Worm (Caenorhabditis elegans) whole organism, L2 larva: ENCODE data around the gene lido-16.

Experiments used
- C34F6.9 ChIP-seq: fragments of 150-350 bp; optimal IDR thresholded peaks from 2 replicates; lab custom pipeline; 2014; ENCODE audit warnings: missing biosample characterization, missing genetic modification characterization
- F13H6.1 ChIP-seq: sonication (generic microtip); optimal IDR thresholded peaks from 2 replicates; lab custom pipeline; 2016; ENCODE audit warnings: missing genetic modification characterization, missing compliant biosample characterization
- R02D3.7 ChIP-seq: fragments of 150-350 bp; optimal IDR thresholded peaks from 2 replicates; lab custom pipeline; 2014; ENCODE audit warnings: missing biosample characterization, missing genetic modification characterization
- Y55F3AM.14 ChIP-seq: fragments of 200-800 bp; sonication (Bioruptor generic); optimal IDR thresholded peaks from 2 replicates; lab custom pipeline; 2018; ENCODE audit warnings: mild to moderate bottlenecking, missing genetic modification characterization, missing compliant biosample characterization
- ZK546.5 ChIP-seq: sonication (generic microtip); optimal IDR thresholded peaks from 2 replicates; lab custom pipeline; 2017; ENCODE audit warnings: missing biosample characterization, missing genetic modification characterization
- alr-1 ChIP-seq: fragments of 150-350 bp; optimal IDR thresholded peaks from 2 replicates; lab custom pipeline; 2014; ENCODE audit warnings: missing biosample characterization, missing genetic modification characterization
- aly-2 ChIP-seq: fragments of 150-350 bp; optimal IDR thresholded peaks from 2 replicates; lab custom pipeline; 2014; ENCODE audit warnings: missing biosample characterization, missing genetic modification characterization
- ama-1 ChIP-seq: fragments of 150-350 bp; optimal IDR thresholded peaks from 2 replicates; lab custom pipeline; 2018; ENCODE audit warnings: inconsistent platforms
- blmp-1 ChIP-seq: sonication (generic microtip); optimal IDR thresholded peaks from 2 replicates; lab custom pipeline; 2017; ENCODE audit warnings: missing genetic modification characterization, mild to moderate bottlenecking, missing compliant biosample characterization, antibody characterized with exemption, moderate library complexity; ENCODE audit not compliant: insufficient read depth
- ceh-16 ChIP-seq: fragments of 150-350 bp; optimal IDR thresholded peaks from 2 replicates; lab custom pipeline; 2014; ENCODE audit warnings: missing biosample characterization, missing genetic modification characterization
- ceh-82 ChIP-seq: fragments of 150-350 bp; optimal IDR thresholded peaks from 2 replicates; lab custom pipeline; 2014; ENCODE audit warnings: missing biosample characterization, missing genetic modification characterization
- crh-2 ChIP-seq: sonication (generic microtip); optimal IDR thresholded peaks from 2 replicates; lab custom pipeline; 2017; ENCODE audit warnings: missing biosample characterization, missing genetic modification characterization
- dmd-4 ChIP-seq: sonication (generic microtip); optimal IDR thresholded peaks from 2 replicates; lab custom pipeline; 2017; ENCODE audit warnings: missing biosample characterization, missing genetic modification characterization
- egl-27 ChIP-seq: sonication (generic microtip); optimal IDR thresholded peaks from 3 replicates; lab custom pipeline; 2017; ENCODE audit warnings: missing biosample characterization, missing genetic modification reagents, missing genetic modification characterization
- elt-1 ChIP-seq: fragments of 150-350 bp; optimal IDR thresholded peaks from 2 replicates; lab custom pipeline; 2014; ENCODE audit warnings: missing biosample characterization, missing genetic modification characterization
- elt-3 ChIP-seq: sonication (generic microtip); optimal IDR thresholded peaks from 2 replicates; lab custom pipeline; 2017; ENCODE audit warnings: missing biosample characterization, missing genetic modification characterization
- fos-1 ChIP-seq: fragments of 150-350 bp; optimal IDR thresholded peaks from 2 replicates; lab custom pipeline; 2014; ENCODE audit warnings: missing biosample characterization, missing genetic modification characterization
- gmeb-1 ChIP-seq: fragments of 150-350 bp; optimal IDR thresholded peaks from 2 replicates; lab custom pipeline; 2014; ENCODE audit warnings: missing biosample characterization, missing genetic modification characterization
- lin-11 ChIP-seq: fragments of 150-350 bp; sonication (generic microtip); optimal IDR thresholded peaks from 2 replicates; lab custom pipeline; 2014; ENCODE audit warnings: missing biosample characterization, missing genetic modification characterization, inconsistent platforms, mixed read lengths
- lin-13 ChIP-seq: fragments of 150-350 bp; optimal IDR thresholded peaks from 2 replicates; lab custom pipeline; 2014; ENCODE audit warnings: missing biosample characterization, missing genetic modification reagents, missing genetic modification characterization
- lin-39 ChIP-seq: fragments of 150-350 bp; optimal IDR thresholded peaks from 2 replicates; lab custom pipeline; 2014; ENCODE audit warnings: missing biosample characterization, missing genetic modification reagents, missing genetic modification characterization
- lsy-2 ChIP-seq, 2 experiments: fragments of 150-350 bp in 1 of 2; sonication (generic microtip) in 1 of 2; optimal IDR thresholded peaks; 2 replicates each; lab custom pipeline; 2014 to 2017; ENCODE audit warnings: missing biosample characterization in 2 of 2, missing genetic modification characterization in 2 of 2
- mab-5 ChIP-seq: fragments of 150-350 bp; optimal IDR thresholded peaks from 2 replicates; lab custom pipeline; 2014; ENCODE audit warnings: missing biosample characterization, missing genetic modification characterization
- mbf-1 ChIP-seq: sonication (generic microtip); optimal IDR thresholded peaks from 2 replicates; lab custom pipeline; 2017; ENCODE audit warnings: missing biosample characterization, missing genetic modification characterization
- mdl-1 ChIP-seq, 2 experiments: fragments of 150-350 bp in 1 of 2; sonication (generic microtip) in 1 of 2; optimal IDR thresholded peaks; 2 replicates each; lab custom pipeline; 2017; ENCODE audit warnings: missing biosample characterization in 2 of 2, missing genetic modification characterization in 2 of 2
- nhr-10 ChIP-seq: sonication (generic microtip); optimal IDR thresholded peaks from 2 replicates; lab custom pipeline; 2017; ENCODE audit warnings: missing biosample characterization, missing genetic modification characterization
- nhr-11 ChIP-seq: fragments of 150-350 bp; optimal IDR thresholded peaks from 2 replicates; lab custom pipeline; 2014; ENCODE audit warnings: missing biosample characterization, missing genetic modification characterization
- nhr-12 ChIP-seq: fragments of 150-350 bp; optimal IDR thresholded peaks from 2 replicates; lab custom pipeline; 2014; ENCODE audit warnings: missing biosample characterization, missing genetic modification characterization
- nhr-129 ChIP-seq: fragments of 150-350 bp; optimal IDR thresholded peaks from 2 replicates; lab custom pipeline; 2014; ENCODE audit warnings: missing biosample characterization, missing genetic modification characterization
- nhr-21 ChIP-seq: fragments of 150-350 bp; optimal IDR thresholded peaks from 2 replicates; lab custom pipeline; 2014; ENCODE audit warnings: missing biosample characterization, missing genetic modification characterization
- nhr-23 ChIP-seq: fragments of 150-350 bp; optimal IDR thresholded peaks from 2 replicates; lab custom pipeline; 2014; ENCODE audit warnings: missing biosample characterization, missing genetic modification reagents, missing genetic modification characterization
- nhr-237 ChIP-seq: fragments of 150-350 bp; optimal IDR thresholded peaks from 2 replicates; lab custom pipeline; 2014; ENCODE audit warnings: missing biosample characterization, missing genetic modification characterization
- nhr-25 ChIP-seq: fragments of 150-350 bp; sonication (generic microtip); optimal IDR thresholded peaks from 3 replicates; lab custom pipeline; 2014; ENCODE audit warnings: missing biosample characterization, missing genetic modification characterization
- nhr-6 ChIP-seq: fragments of 150-350 bp; optimal IDR thresholded peaks from 2 replicates; lab custom pipeline; 2014; ENCODE audit warnings: missing biosample characterization, missing genetic modification characterization
- nhr-77 ChIP-seq: fragments of 150-350 bp; optimal IDR thresholded peaks from 2 replicates; lab custom pipeline; 2014; ENCODE audit warnings: missing biosample characterization, missing genetic modification characterization
- peb-1 ChIP-seq: fragments of 150-350 bp; optimal IDR thresholded peaks from 2 replicates; lab custom pipeline; 2014; ENCODE audit warnings: missing biosample characterization, missing genetic modification characterization
- sem-4 ChIP-seq: fragments of 150-350 bp; optimal IDR thresholded peaks from 2 replicates; lab custom pipeline; 2014; ENCODE audit warnings: missing biosample characterization, missing genetic modification reagents, missing genetic modification characterization
- skn-1 ChIP-seq: sonication (generic microtip); optimal IDR thresholded peaks from 2 replicates; lab custom pipeline; 2017; ENCODE audit warnings: missing biosample characterization, missing genetic modification characterization
- sma-3 ChIP-seq: sonication (generic microtip); optimal IDR thresholded peaks from 2 replicates; lab custom pipeline; 2016; ENCODE audit warnings: missing genetic modification reagents, missing genetic modification characterization, missing compliant biosample characterization
- sma-9 ChIP-seq, 2 experiments: fragments of 150-350 bp in 1 of 2; sonication (generic microtip) in 1 of 2; optimal IDR thresholded peaks; 2 replicates each; lab custom pipeline; 2014 to 2016; ENCODE audit warnings: missing genetic modification characterization in 2 of 2, mild to moderate bottlenecking in 1 of 2, missing biosample characterization in 1 of 2, missing compliant biosample characterization in 1 of 2, missing genetic modification reagents in 1 of 2, moderate library complexity in 1 of 2
- snpc-4 ChIP-seq: fragments of 150-350 bp; optimal IDR thresholded peaks from 2 replicates; lab custom pipeline; 2014; ENCODE audit warnings: missing biosample characterization, missing genetic modification characterization
- unc-39 ChIP-seq: fragments of 150-350 bp; optimal IDR thresholded peaks from 2 replicates; lab custom pipeline; 2014; ENCODE audit warnings: missing biosample characterization, missing genetic modification characterization
- unc-55 ChIP-seq: fragments of 150-350 bp; sonication (generic microtip); optimal IDR thresholded peaks from 3 replicates; lab custom pipeline; 2014; ENCODE audit warnings: missing biosample characterization, missing genetic modification reagents, missing genetic modification characterization
- unc-62 ChIP-seq: fragments of 150-350 bp; optimal IDR thresholded peaks from 2 replicates; lab custom pipeline; 2014; ENCODE audit warnings: missing biosample characterization, missing genetic modification reagents, missing genetic modification characterization
- zag-1 ChIP-seq: fragments of 150-350 bp; optimal IDR thresholded peaks from 2 replicates; lab custom pipeline; 2014; ENCODE audit warnings: missing biosample characterization, missing genetic modification characterization
- ztf-1 ChIP-seq: fragments of 200-800 bp; sonication (Bioruptor generic); conservative IDR thresholded peaks from 2 replicates; pipeline ENCODE4 v1.3.6; 2022; ENCODE audit warnings: missing genetic modification characterization, missing compliant biosample characterization
- ztf-11 ChIP-seq: sonication (generic microtip); optimal IDR thresholded peaks from 2 replicates; lab custom pipeline; 2017; ENCODE audit warnings: missing biosample characterization, missing genetic modification characterization
- ztf-4 ChIP-seq: fragments of 150-350 bp; optimal IDR thresholded peaks from 2 replicates; lab custom pipeline; 2014; ENCODE audit warnings: missing biosample characterization, missing genetic modification characterization

The lido-16 gene

ce11 chrII:6491187-6491586 is 6.4 kb upstream of the lido-16 start:
- TF ChIP-seq ceh-82 (tag; lab: Kevin White, UChicago) (no peak), ama-1 (lab: Kevin White, UChicago) (no peak), lin-13 (GFP tag; lab: Kevin White, UChicago) (no peak)

- TF ChIP-seq snpc-4 (tag; lab: Kevin White, UChicago) (peak; percentile 75), alr-1 (tag; lab: Kevin White, UChicago) (no peak), Y55F3AM.14 (GFP tag; lab: Kevin White, UChicago) (no peak), skn-1 (tag; lab: Kevin White, UChicago) (no peak), lsy-2 (tag; optimal IDR thresholded peaks at IDR 0.05; lab: Kevin White, UChicago) (peak; percentile 96 to 99), ZK546.5 (tag; lab: Kevin White, UChicago) (peak; percentile 62), nhr-23 (no peak), ztf-1 (GFP tag; lab: Robert Waterston, UW) (no peak), sma-9 (GFP tag; optimal IDR thresholded peaks at IDR 0.05; lab: Kevin White, UChicago) (peak; percentile 78), sma-9 (tag; optimal IDR thresholded peaks at IDR 0.05; lab: Kevin White, UChicago) (no peak), unc-62 (GFP tag; lab: Kevin White, UChicago) (no peak), crh-2 (tag; lab: Kevin White, UChicago) (peak; percentile 72), dmd-4 (tag; lab: Kevin White, UChicago) (no peak), F13H6.1 (tag; lab: Kevin White, UChicago) (peak; percentile 53), elt-3 (tag; lab: Kevin White, UChicago) (no peak), peb-1 (tag; lab: Kevin White, UChicago) (no peak), blmp-1 (tag; lab: Kevin White, UChicago) (peak; percentile 10), mab-5 (peak; percentile 7), sem-4 (tag; lab: Kevin White, UChicago) (peak; percentile 48), lin-11 (peak; percentile 50), nhr-10 (tag; lab: Kevin White, UChicago) (no peak), C34F6.9 (peak; percentile 91), lin-13 (GFP tag; lab: Kevin White, UChicago) (peak; percentile 79), ztf-4 (tag; lab: Kevin White, UChicago) (no peak), ceh-82 (tag; lab: Kevin White, UChicago) (no peak), egl-27 (tag; lab: Kevin White, UChicago) (no peak), sma-3 (GFP tag; lab: Kevin White, UChicago) (peak; percentile 72), mdl-1 (tag; optimal IDR thresholded peaks at IDR 0.05; lab: Kevin White, UChicago) (peak in 1 of 2 experiments; percentile 31), nhr-11 (tag; lab: Kevin White, UChicago) (no peak), nhr-25 (tag; lab: Kevin White, UChicago) (peak; percentile 60), ztf-11 (no peak), nhr-77 (tag; lab: Kevin White, UChicago) (no peak), nhr-129 (tag; lab: Kevin White, UChicago) (peak; percentile 82), nhr-6 (tag; lab: Kevin White, UChicago) (peak; percentile 35), gmeb-1 (tag; lab: Kevin White, UChicago) (peak; percentile 79), fos-1 (tag; lab: Kevin White, UChicago) (peak; percentile 71), unc-39 (tag; lab: Kevin White, UChicago) (no peak), zag-1 (tag; lab: Kevin White, UChicago) (no peak), mbf-1 (tag; lab: Kevin White, UChicago) (no peak), nhr-237 (no peak), nhr-21 (tag; lab: Kevin White, UChicago) (peak; percentile 64), unc-55 (GFP tag; lab: Kevin White, UChicago) (peak; percentile 87), nhr-12 (tag; lab: Kevin White, UChicago) (no peak), R02D3.7 (no peak), ama-1 (lab: Kevin White, UChicago) (peak; percentile 40), elt-1 (no peak), aly-2 (tag; lab: Kevin White, UChicago) (no peak), lin-39 (tag; lab: Kevin White, UChicago) (no peak), ceh-16 (tag; lab: Kevin White, UChicago) (no peak)
Observed at ce11 chrII:6489711-6490184, 5.0 kb upstream of the lido-16 start, which contains the start of the genes snr-3 and rsp-5. snr-3 (minus strand) TSS chrII:6489761. rsp-5 (plus strand) TSS chrII:6490165.
